Worm (Caenorhabditis elegans): ENCODE measurements around the gene irld-15.

- TF ChIP-seq tab-1 (GFP tag; IDR thresholded peaks at IDR 0.05) (no peak), cog-1 (tag; optimal IDR thresholded peaks at IDR 0.05) (no peak), ztf-29 (GFP tag; IDR thresholded peaks at IDR 0.05) (no peak)
Observed at ce11 chrV:2271750-2272149, 31.9 kb downstream of the irld-15 start, which contains the start of gene Y5H2A.1.
